Worm (Caenorhabditis elegans) whole organism, early embryonic: ENCODE measurements around the gene srh-215.

Experiments used
- B0310.2 ChIP-seq: sonication (generic microtip); optimal IDR thresholded peaks from 2 replicates; lab custom pipeline; 2016; ENCODE audit warnings: mild to moderate bottlenecking, missing genetic modification characterization, missing compliant biosample characterization
- F13C5.2 ChIP-seq: sonication (generic microtip); optimal IDR thresholded peaks from 2 replicates; lab custom pipeline; 2017; ENCODE audit warnings: mild to moderate bottlenecking, missing genetic modification characterization, inconsistent platforms, missing compliant biosample characterization
- aly-1 ChIP-seq: sonication (generic microtip); optimal IDR thresholded peaks from 2 replicates; lab custom pipeline; 2016; ENCODE audit warnings: missing genetic modification characterization, missing compliant biosample characterization
- ama-1 ChIP-seq: fragments of 150-350 bp; optimal IDR thresholded peaks from 2 replicates; lab custom pipeline; 2014
- ceh-13 ChIP-seq: fragments of 200-800 bp; sonication (Bioruptor generic); optimal IDR thresholded peaks from 2 replicates; lab custom pipeline; 2018; ENCODE audit warnings: mild to moderate bottlenecking, missing genetic modification characterization, missing compliant biosample characterization
- ets-7 ChIP-seq: sonication (generic microtip); optimal IDR thresholded peaks from 2 replicates; lab custom pipeline; 2016; ENCODE audit warnings: missing genotype, missing genetic modification characterization, missing compliant biosample characterization
- hmg-4 ChIP-seq: fragments of 200-800 bp; sonication (Bioruptor generic); optimal IDR thresholded peaks from 2 replicates; lab custom pipeline; 2018; ENCODE audit warnings: mild to moderate bottlenecking, missing genetic modification characterization, missing compliant biosample characterization
- hnd-1 ChIP-seq: sonication (generic microtip); optimal IDR thresholded peaks from 2 replicates; lab custom pipeline; 2016; ENCODE audit warnings: missing genetic modification characterization, missing compliant biosample characterization
- tbx-11 ChIP-seq: fragments of 200-800 bp; sonication (Bioruptor generic); IDR thresholded peaks from 2 replicates; pipeline ENCODE4 v1.3.6; 2022; ENCODE audit warnings: missing genetic modification characterization, missing compliant biosample characterization

ce11 chrV:16821270-16821737 lies 10.5 kb downstream of the srh-215 start, which contains the start of gene T20B3.14:
- TF ChIP-seq F13C5.2 (no peak), ceh-13 (no peak), ama-1 (no peak), tbx-11 (GFP tag; lab: Robert Waterston, UW) (no peak), hnd-1 (tag; lab: Kevin White, UChicago) (no peak), B0310.2 (tag; lab: Kevin White, UChicago) (no peak), ets-7 (tag; lab: Kevin White, UChicago) (no peak), aly-1 (tag; lab: Kevin White, UChicago) (no peak), hmg-4 (GFP tag; lab: Kevin White, UChicago) (no peak)
